Fruit fly (Drosophila melanogaster) whole organism, prepupa: ENCODE data around the gene Hmr.

ENCODE experiments used
- CG10631 ChIP-seq: fragments of 200-800 bp; sonication (Bioruptor generic); optimal IDR thresholded peaks from 2 replicates; lab custom pipeline; 2016; ENCODE audit warnings: missing biosample characterization, missing genetic modification characterization
- CG11294 ChIP-seq: fragments of 200-800 bp; sonication (Bioruptor generic); IDR thresholded peaks from 2 replicates; pipeline ENCODE4 v1.3.6; 2022; ENCODE audit warnings: missing biosample characterization, missing genetic modification characterization
- CG11762 ChIP-seq: fragments of 200-800 bp; sonication (Bioruptor generic); optimal IDR thresholded peaks from 3 replicates; lab custom pipeline; 2016; ENCODE audit warnings: missing biosample characterization, missing genetic modification characterization; ENCODE audit not compliant: insufficient read depth
- CG15336 ChIP-seq: fragments of 200-800 bp; sonication (Bioruptor generic); IDR thresholded peaks from 2 replicates; pipeline ENCODE4 v1.3.6; 2022; ENCODE audit warnings: missing biosample characterization, missing genetic modification characterization
- CG1621 ChIP-seq: fragments of 200-800 bp; sonication (Bioruptor generic); optimal IDR thresholded peaks from 3 replicates; lab custom pipeline; 2018; ENCODE audit warnings: missing biosample characterization, mild to moderate bottlenecking, missing genetic modification characterization
- CG16779 ChIP-seq: fragments of 200-800 bp; sonication (Bioruptor generic); optimal IDR thresholded peaks from 3 replicates; lab custom pipeline; 2017; ENCODE audit warnings: missing biosample characterization, mild to moderate bottlenecking, missing genetic modification characterization
- CG3032 ChIP-seq: fragments of 200-800 bp; optimal IDR thresholded peaks from 2 replicates; lab custom pipeline; 2019; ENCODE audit warnings: missing biosample characterization, mild to moderate bottlenecking, missing genetic modification characterization, moderate library complexity
- CG31627 ChIP-seq: fragments of 200-800 bp; sonication (Bioruptor generic); optimal IDR thresholded peaks from 3 replicates; lab custom pipeline; 2016; ENCODE audit warnings: missing biosample characterization, missing genetic modification characterization
- CG32006 ChIP-seq: fragments of 200-800 bp; sonication (Bioruptor generic); optimal IDR thresholded peaks from 3 replicates; lab custom pipeline; 2017; ENCODE audit warnings: missing biosample characterization, mild to moderate bottlenecking, missing genetic modification characterization
- CG3919 ChIP-seq: fragments of 200-800 bp; sonication (Bioruptor generic); optimal IDR thresholded peaks from 3 replicates; lab custom pipeline; 2016; ENCODE audit warnings: missing biosample characterization, missing genetic modification characterization
- CG4318 ChIP-seq: fragments of 200-800 bp; sonication (Bioruptor generic); optimal IDR thresholded peaks from 3 replicates; lab custom pipeline; 2017; ENCODE audit warnings: missing biosample characterization, mild to moderate bottlenecking, missing genetic modification characterization
- CG6163 ChIP-seq: fragments of 200-800 bp; sonication (Bioruptor generic); IDR thresholded peaks from 3 replicates; pipeline ENCODE4 v1.3.6; 2022; ENCODE audit warnings: missing biosample characterization, missing genetic modification characterization
- CG6276 ChIP-seq: fragments of 200-800 bp; sonication (Bioruptor generic); optimal IDR thresholded peaks from 2 replicates; lab custom pipeline; 2017; ENCODE audit warnings: missing biosample characterization, mild to moderate bottlenecking, missing genetic modification characterization
- CG6792 ChIP-seq: fragments of 200-800 bp; sonication (Bioruptor generic); optimal IDR thresholded peaks from 3 replicates; lab custom pipeline; 2016; ENCODE audit warnings: missing biosample characterization, missing genetic modification characterization
- CG6808 ChIP-seq: fragments of 200-800 bp; sonication (Bioruptor generic); optimal IDR thresholded peaks from 3 replicates; lab custom pipeline; 2017; ENCODE audit warnings: missing biosample characterization, missing genetic modification characterization, mild to moderate bottlenecking, moderate library complexity, missing genetic modification reagents
- CG6854 ChIP-seq: fragments of 200-800 bp; sonication (Bioruptor generic); optimal IDR thresholded peaks from 2 replicates; lab custom pipeline; 2017; ENCODE audit warnings: missing biosample characterization, mild to moderate bottlenecking, missing genetic modification characterization
- CG7368 ChIP-seq: fragments of 200-800 bp; sonication (Bioruptor generic); optimal IDR thresholded peaks from 3 replicates; lab custom pipeline; 2016; ENCODE audit warnings: missing biosample characterization, missing genetic modification characterization
- CG8119 ChIP-seq: fragments of 200-800 bp; sonication (Bioruptor generic); IDR thresholded peaks from 3 replicates; pipeline ENCODE4 v1.3.6; 2022; ENCODE audit warnings: missing biosample characterization, missing genetic modification characterization
- CG8632 ChIP-seq: fragments of 200-800 bp; sonication (Bioruptor generic); optimal IDR thresholded peaks from 3 replicates; lab custom pipeline; 2016; ENCODE audit warnings: missing biosample characterization, missing genetic modification characterization
- Eip75B ChIP-seq: fragments of 200-800 bp; sonication (Bioruptor generic); optimal IDR thresholded peaks from 3 replicates; lab custom pipeline; 2016; ENCODE audit warnings: missing biosample characterization, missing genetic modification characterization
- Eip78C ChIP-seq: fragments of 200-800 bp; sonication (Bioruptor generic); peaks from one replicate; lab custom pipeline; 2016; ENCODE audit warnings: missing biosample characterization, missing genetic modification characterization
- Eip93F ChIP-seq: fragments of 200-800 bp; sonication (Bioruptor generic); optimal IDR thresholded peaks from 2 replicates; lab custom pipeline; 2016; ENCODE audit warnings: missing biosample characterization, mild to moderate bottlenecking, missing genetic modification characterization
- Ets96B ChIP-seq: fragments of 200-800 bp; optimal IDR thresholded peaks from 2 replicates; lab custom pipeline; 2019; ENCODE audit warnings: missing biosample characterization, mild to moderate bottlenecking, missing genetic modification characterization, moderate library complexity
- Hr38 ChIP-seq: sonication (Bioruptor generic); optimal IDR thresholded peaks from 2 replicates; lab custom pipeline; 2016; ENCODE audit warnings: missing biosample characterization, missing genetic modification characterization
- Hr4 ChIP-seq: fragments of 200-800 bp; sonication (Bioruptor generic); optimal IDR thresholded peaks from 3 replicates; lab custom pipeline; 2016; ENCODE audit warnings: missing biosample characterization, missing genetic modification characterization
- Met ChIP-seq: fragments of 200-800 bp; sonication (Bioruptor generic); optimal IDR thresholded peaks from 3 replicates; lab custom pipeline; 2016; ENCODE audit warnings: missing biosample characterization, missing genetic modification characterization
- Smox ChIP-seq: fragments of 200-800 bp; sonication (Bioruptor generic); optimal IDR thresholded peaks from 3 replicates; lab custom pipeline; 2016; ENCODE audit warnings: missing biosample characterization, missing genetic modification characterization
- Sox102F ChIP-seq: fragments of 200-800 bp; sonication (Bioruptor generic); optimal IDR thresholded peaks from 2 replicates; lab custom pipeline; 2016; ENCODE audit warnings: missing biosample characterization, mild to moderate bottlenecking, missing genetic modification characterization
- Sox14 ChIP-seq: fragments of 200-800 bp; sonication (Bioruptor generic); optimal IDR thresholded peaks from 3 replicates; lab custom pipeline; 2016; ENCODE audit warnings: missing biosample characterization, missing genetic modification characterization
- Sox15 ChIP-seq: fragments of 200-800 bp; sonication (Bioruptor generic); optimal IDR thresholded peaks from 3 replicates; lab custom pipeline; 2016; ENCODE audit warnings: missing biosample characterization, missing genetic modification characterization
- achi ChIP-seq: fragments of 200-800 bp; sonication (Bioruptor generic); optimal IDR thresholded peaks from 3 replicates; lab custom pipeline; 2016; ENCODE audit warnings: missing biosample characterization, missing genetic modification characterization
- acj6 ChIP-seq: fragments of 200-800 bp; sonication (Bioruptor generic); optimal IDR thresholded peaks from 3 replicates; lab custom pipeline; 2016; ENCODE audit warnings: missing biosample characterization, missing genetic modification characterization
- cyc ChIP-seq: fragments of 200-800 bp; sonication (Bioruptor generic); optimal IDR thresholded peaks from 3 replicates; lab custom pipeline; 2016; ENCODE audit warnings: missing biosample characterization, missing genetic modification characterization
- dsx ChIP-seq: fragments of 200-800 bp; optimal IDR thresholded peaks from 3 replicates; lab custom pipeline; 2019; ENCODE audit warnings: missing biosample characterization, mild to moderate bottlenecking, missing genetic modification characterization, moderate library complexity; ENCODE audit not compliant: poor library complexity, severe bottlenecking
- eg ChIP-seq: fragments of 200-800 bp; sonication (Bioruptor generic); IDR thresholded peaks from 3 replicates; pipeline ENCODE4 v1.3.6; 2022; ENCODE audit warnings: missing biosample characterization, missing genetic modification characterization
- esn ChIP-seq: fragments of 200-800 bp; sonication (Bioruptor generic); optimal IDR thresholded peaks from 2 replicates; lab custom pipeline; 2016; ENCODE audit warnings: missing biosample characterization, mild to moderate bottlenecking, missing genetic modification characterization, moderate library complexity
- fd59A ChIP-seq: fragments of 200-800 bp; sonication (Bioruptor generic); optimal IDR thresholded peaks from 2 replicates; lab custom pipeline; 2017; ENCODE audit warnings: missing biosample characterization, mild to moderate bottlenecking, missing genetic modification characterization, missing genetic modification reagents
- fd85E ChIP-seq: fragments of 200-800 bp; sonication (Bioruptor generic); optimal IDR thresholded peaks from 3 replicates; lab custom pipeline; 2016; ENCODE audit warnings: missing biosample characterization, missing genetic modification characterization
- fkh ChIP-seq: fragments of 200-800 bp; sonication (Bioruptor generic); optimal IDR thresholded peaks from 3 replicates; lab custom pipeline; 2017; ENCODE audit warnings: missing biosample characterization, mild to moderate bottlenecking, missing genetic modification characterization, moderate library complexity
- lz ChIP-seq: fragments of 200-800 bp; sonication (Bioruptor generic); optimal IDR thresholded peaks from 3 replicates; lab custom pipeline; 2016; ENCODE audit warnings: missing biosample characterization, missing genetic modification characterization
- salr ChIP-seq, 2 experiments: fragments of 200-800 bp; sonication (Bioruptor generic); optimal IDR thresholded peaks; 3 replicates each; lab custom pipeline; 2016 to 2018; ENCODE audit warnings: missing biosample characterization in 2 of 2, missing genetic modification characterization in 2 of 2, mild to moderate bottlenecking in 1 of 2
- spab ChIP-seq: fragments of 200-800 bp; sonication (Bioruptor generic); optimal IDR thresholded peaks from 2 replicates; lab custom pipeline; 2017; ENCODE audit warnings: missing biosample characterization, mild to moderate bottlenecking, missing genetic modification characterization, missing genetic modification reagents
- ss ChIP-seq, 2 experiments: fragments of 200-800 bp; sonication (Bioruptor generic); optimal IDR thresholded peaks; 2 replicates in 1 of 2; 3 replicates in 1 of 2; lab custom pipeline; 2017 to 2018; ENCODE audit warnings: mild to moderate bottlenecking in 2 of 2, missing biosample characterization in 2 of 2, missing genetic modification characterization in 2 of 2, moderate library complexity in 1 of 2
- topi ChIP-seq: fragments of 200-800 bp; sonication (Bioruptor generic); optimal IDR thresholded peaks from 3 replicates; lab custom pipeline; 2016; ENCODE audit warnings: missing biosample characterization, missing genetic modification characterization
- vri ChIP-seq: fragments of 200-800 bp; sonication (Bioruptor generic); optimal IDR thresholded peaks from 3 replicates; lab custom pipeline; 2016; ENCODE audit warnings: missing biosample characterization, mild to moderate bottlenecking, missing genetic modification characterization

The Hmr gene

dm6 chrX:10577773-10578172 is 17.9 kb downstream of the Hmr start (continued):
- TF ChIP-seq Sox15 (GFP tag; lab: Kevin White, UChicago) (no peak), esn (no peak), CG16779 (tag; lab: Kevin White, UChicago) (no peak), CG8632 (GFP tag; lab: Kevin White, UChicago) (no peak), CG6808 (GFP tag; lab: Kevin White, UChicago) (no peak), fd59A (GFP tag; lab: Kevin White, UChicago) (no peak), CG3032 (tag; lab: Kevin White, UChicago) (no peak), cyc (no peak), CG7368 (GFP tag; lab: Kevin White, UChicago) (no peak), vri (GFP tag; lab: Kevin White, UChicago) (no peak), Eip78C (GFP tag; lab: Kevin White, UChicago) (no peak), salr (GFP tag; optimal IDR thresholded peaks at IDR 0.05; lab: Kevin White, UChicago) (no peak), Sox102F (GFP tag; lab: Kevin White, UChicago) (no peak), fd85E (GFP tag; lab: Kevin White, UChicago) (no peak), CG8119 (GFP tag; lab: Robert Waterston, UW) (peak; percentile 80), CG4318 (GFP tag; lab: Kevin White, UChicago) (no peak), Eip75B (GFP tag; lab: Kevin White, UChicago) (no peak), Ets96B (tag; lab: Kevin White, UChicago) (no peak)

- TF ChIP-seq CG1621 (no peak), CG15336 (GFP tag; lab: Robert Waterston, UW) (0 out of 2 replicates have a peak, but pooled peaks have one; percentile 7), eg (GFP tag; lab: Robert Waterston, UW) (peak; percentile 56; the same call in 1 of the 3 replicates), lz (GFP tag; lab: Kevin White, UChicago) (no peak), Hr38 (GFP tag; lab: Kevin White, UChicago) (no peak), CG6276 (peak; percentile 44), CG3032 (tag; lab: Kevin White, UChicago) (no peak), CG8119 (GFP tag; lab: Robert Waterston, UW) (peak; percentile 14; the same call in 1 of the 3 replicates), spab (GFP tag; lab: Kevin White, UChicago) (no peak)
Measured at dm6 chrX:10576993-10577392, 18.7 kb downstream of the Hmr start.

dm6 chrX:10573554-10573953 is 22.1 kb downstream of the Hmr start:
- TF ChIP-seq fd85E (GFP tag; lab: Kevin White, UChicago), result no peak
- TF ChIP-seq CG11294 (GFP tag; lab: Robert Waterston, UW), result 0 out of 2 replicates have a peak, but pooled peaks have one; percentile 22
- TF ChIP-seq salr (GFP tag; optimal IDR thresholded peaks at IDR 0.05; lab: Kevin White, UChicago), result no peak
- peak; percentile 17 for TF ChIP-seq CG31627 (GFP tag; lab: Kevin White, UChicago)
- TF ChIP-seq CG3919 (GFP tag; lab: Kevin White, UChicago), result peak; percentile 46
- peak in 1 of 2 experiments; percentile 14 for TF ChIP-seq ss (GFP tag; optimal IDR thresholded peaks at IDR 0.05; lab: Kevin White, UChicago)
- TF ChIP-seq spab (GFP tag; lab: Kevin White, UChicago), result no peak
- TF ChIP-seq CG6792 (GFP tag; lab: Kevin White, UChicago), result peak; percentile 29
- TF ChIP-seq CG11762, result peak; percentile 6
- no peak for TF ChIP-seq CG6854 (GFP tag; lab: Kevin White, UChicago)
- no peak for TF ChIP-seq Eip93F (GFP tag; lab: Kevin White, UChicago)
- peak; percentile 27 for TF ChIP-seq Smox (GFP tag; lab: Kevin White, UChicago)
- peak; percentile 47 for TF ChIP-seq acj6 (GFP tag; lab: Kevin White, UChicago)
- TF ChIP-seq CG6163, result peak; percentile 81
- peak; percentile 12 for TF ChIP-seq dsx (GFP tag; lab: Kevin White, UChicago)
- TF ChIP-seq fd59A (GFP tag; lab: Kevin White, UChicago), result peak; percentile 12
- peak; percentile 50 for TF ChIP-seq Hr4
- peak; percentile 42 for TF ChIP-seq esn
- TF ChIP-seq Met (GFP tag; lab: Kevin White, UChicago), result peak; percentile 45
- TF ChIP-seq lz (GFP tag; lab: Kevin White, UChicago), result peak; percentile 8
- TF ChIP-seq vri (GFP tag; lab: Kevin White, UChicago), result no peak
- no peak for TF ChIP-seq fkh
- TF ChIP-seq CG15336 (GFP tag; lab: Robert Waterston, UW), result peak; percentile 80
- TF ChIP-seq Eip78C (GFP tag; lab: Kevin White, UChicago), result peak; percentile 82
- TF ChIP-seq CG10631, result peak; percentile 49
- TF ChIP-seq achi (GFP tag; lab: Kevin White, UChicago), result peak; percentile 56
- peak; percentile 43 for TF ChIP-seq topi (GFP tag; lab: Kevin White, UChicago)
- peak; percentile 22 for TF ChIP-seq Eip75B (GFP tag; lab: Kevin White, UChicago)
- TF ChIP-seq CG32006 (GFP tag; lab: Kevin White, UChicago), result peak; percentile 63
- TF ChIP-seq CG3032 (tag; lab: Kevin White, UChicago), result peak; percentile 24
- TF ChIP-seq CG6808 (GFP tag; lab: Kevin White, UChicago), result peak; percentile 33
- no peak for TF ChIP-seq Sox14 (GFP tag; lab: Kevin White, UChicago)
- peak; percentile 28 for TF ChIP-seq CG1621
